Fruit fly (Drosophila melanogaster): ENCODE results near the gene CG14983.

Gene CG14983

DNA sequence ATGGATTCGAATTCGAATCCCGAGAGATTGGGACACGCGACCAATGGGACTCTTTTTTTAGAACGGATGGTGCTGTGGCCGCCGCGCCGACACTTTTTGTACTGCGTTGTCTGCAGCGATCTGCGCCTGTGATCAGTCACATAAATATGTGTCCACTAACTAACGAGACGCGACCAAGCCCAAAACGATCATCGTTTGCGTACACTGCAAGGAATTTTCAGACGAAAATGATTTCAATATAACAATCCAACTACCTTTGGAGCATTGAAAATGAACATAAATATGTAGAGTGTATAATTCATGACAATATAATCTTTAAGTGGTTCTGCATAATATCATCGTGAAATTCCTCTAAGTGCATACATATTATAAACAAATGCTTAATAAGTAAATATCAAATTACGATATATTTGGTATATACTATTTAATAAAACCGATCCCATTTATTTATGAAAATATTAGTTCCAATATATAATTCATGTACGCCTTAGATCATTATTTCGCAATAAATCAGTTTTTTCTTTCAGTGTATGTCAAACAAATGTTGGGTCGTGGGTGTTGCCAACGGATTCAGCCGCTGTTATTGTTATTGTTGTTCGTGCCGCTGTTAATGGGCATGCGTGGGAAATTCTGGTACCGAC, 13.4 kb downstream of the CG14983 start, which contains the start of gene Eip63F-1 (continued):
- peak; percentile 51 for TF ChIP-seq Deaf1 (tag; optimal IDR thresholded peaks at IDR 0.05)
- TF ChIP-seq CG11456 (GFP tag; IDR thresholded peaks at IDR 0.05) = no peak
- TF ChIP-seq CG7987 (GFP tag; optimal IDR thresholded peaks at IDR 0.05) = no peak
- no peak for TF ChIP-seq ro (GFP tag; IDR thresholded peaks at IDR 0.05)
- TF ChIP-seq CG10321 (GFP tag; IDR thresholded peaks at IDR 0.05) = no peak
- peak; percentile 61 for TF ChIP-seq CG9932 (GFP tag; IDR thresholded peaks at IDR 0.05)
- no peak for TF ChIP-seq fru (optimal IDR thresholded peaks at IDR 0.05)
- no peak for TF ChIP-seq CrebB (tag; optimal IDR thresholded peaks at IDR 0.05)
- no peak for TF ChIP-seq shn (GFP tag; optimal IDR thresholded peaks at IDR 0.05)
- TF ChIP-seq kay (GFP tag; optimal IDR thresholded peaks at IDR 0.05) = no peak
- TF ChIP-seq CG8359 (GFP tag; optimal IDR thresholded peaks at IDR 0.05; ENCODE audit: borderline replicate concordance) = no peak
- no peak for TF ChIP-seq Dip2 (GFP tag; IDR thresholded peaks at IDR 0.05)
- no peak for TF ChIP-seq CkIIα-i1 (GFP tag; IDR thresholded peaks at IDR 0.05)
- TF ChIP-seq Dad (GFP tag; optimal IDR thresholded peaks at IDR 0.05) = no peak
- no peak for TF ChIP-seq Atf-2 (GFP tag; optimal IDR thresholded peaks at IDR 0.05)
- no peak for TF ChIP-seq slp2 (GFP tag; optimal IDR thresholded peaks at IDR 0.05)
- peak; percentile 28 for TF ChIP-seq CG6254 (GFP tag; optimal IDR thresholded peaks at IDR 0.05)
- TF ChIP-seq CG4707 (GFP tag; optimal IDR thresholded peaks at IDR 0.05) = no peak
- no peak for TF ChIP-seq nom (GFP tag; optimal IDR thresholded peaks at IDR 0.05)
- no peak for TF ChIP-seq CG8478 (optimal IDR thresholded peaks at IDR 0.05)
- TF ChIP-seq row (GFP tag; IDR thresholded peaks at IDR 0.05) = peak; percentile 66
- no peak for TF ChIP-seq CG17612 (GFP tag; IDR thresholded peaks at IDR 0.05)
- TF ChIP-seq Sin3A (optimal IDR thresholded peaks at IDR 0.05) = no peak
- TF ChIP-seq btn (GFP tag; optimal IDR thresholded peaks at IDR 0.05) = no peak
- peak; percentile 15 for TF ChIP-seq CG4328 (GFP tag; optimal IDR thresholded peaks at IDR 0.05)
- no peak for TF ChIP-seq mirr (GFP tag; optimal IDR thresholded peaks at IDR 0.05)
- TF ChIP-seq gsb (GFP tag; IDR thresholded peaks at IDR 0.05) = no peak
- TF ChIP-seq aop (GFP tag; IDR thresholded peaks at IDR 0.05) = no peak
- no peak for TF ChIP-seq Nf-YA (GFP tag; IDR thresholded peaks at IDR 0.05)
- peak; percentile 36 for TF ChIP-seq sd (tag; optimal IDR thresholded peaks at IDR 0.05)
- no peak for TF ChIP-seq H15 (GFP tag; IDR thresholded peaks at IDR 0.05)
- TF ChIP-seq ato (GFP tag; IDR thresholded peaks at IDR 0.05; ENCODE audit: partially characterized antibody) = no peak
- no peak for TF ChIP-seq Hand (GFP tag; optimal IDR thresholded peaks at IDR 0.05)
- TF ChIP-seq CG4820 (GFP tag; optimal IDR thresholded peaks at IDR 0.05) = peak; percentile 35
- peak; percentile 51; the same call in 1 of the 2 replicates for TF ChIP-seq H2.0 (GFP tag; IDR thresholded peaks at IDR 0.05)
- TF ChIP-seq CG17359 (tag; optimal IDR thresholded peaks at IDR 0.05) = peak; percentile 65
- peak; percentile 66 for TF ChIP-seq Blimp-1 (GFP tag; optimal IDR thresholded peaks at IDR 0.05)
- no peak for TF ChIP-seq chinmo (GFP tag; IDR thresholded peaks at IDR 0.05; ENCODE audit: partially characterized antibody)
- TF ChIP-seq peb (GFP tag; IDR thresholded peaks at IDR 0.05) = no peak
- TF ChIP-seq Mad (GFP tag; optimal IDR thresholded peaks at IDR 0.05) = no peak
- peak; percentile 53 for TF ChIP-seq cwo (GFP tag; optimal IDR thresholded peaks at IDR 0.05)
- TF ChIP-seq sna (GFP tag; IDR thresholded peaks at IDR 0.05; ENCODE audit: partially characterized antibody) = no peak
- TF ChIP-seq unc-4 (GFP tag; IDR thresholded peaks at IDR 0.05; ENCODE audit: partially characterized antibody) = no peak
- TF ChIP-seq Dfd (GFP tag; optimal IDR thresholded peaks at IDR 0.05) = no peak
- TF ChIP-seq cg (GFP tag; optimal IDR thresholded peaks at IDR 0.05) = no peak
- no peak for TF ChIP-seq eyg (GFP tag; optimal IDR thresholded peaks at IDR 0.05)
- TF ChIP-seq CG15479 (GFP tag; optimal IDR thresholded peaks at IDR 0.05) = no peak
- TF ChIP-seq sqz (GFP tag; optimal IDR thresholded peaks at IDR 0.05) = no peak
- TF ChIP-seq klu (GFP tag; IDR thresholded peaks at IDR 0.05) = peak; percentile 39; the same call in 1 of the 2 replicates
- peak; percentile 45 for TF ChIP-seq Usf (GFP tag; optimal IDR thresholded peaks at IDR 0.05)
- TF ChIP-seq PHDP (tag; optimal IDR thresholded peaks at IDR 0.05) = peak; percentile 70
